Worm (Caenorhabditis elegans) whole organism, L1 larva: ENCODE measurements around the gene gst-39.

Source experiments
- C34B4.2 ChIP-seq: sonication (generic microtip); optimal IDR thresholded peaks from 2 replicates; lab custom pipeline; 2017; ENCODE audit warnings: mild to moderate bottlenecking, missing genetic modification characterization, missing compliant biosample characterization
- ama-1 ChIP-seq: fragments of 150-350 bp; optimal IDR thresholded peaks from 2 replicates; lab custom pipeline; 2014
- blmp-1 ChIP-seq: fragments of 150-350 bp; optimal IDR thresholded peaks from 2 replicates; lab custom pipeline; 2014; ENCODE audit warnings: missing biosample characterization, missing genetic modification characterization
- ceh-63 ChIP-seq: fragments of 200-800 bp; sonication (Bioruptor generic); optimal IDR thresholded peaks from 2 replicates; lab custom pipeline; 2018; ENCODE audit warnings: mild to moderate bottlenecking, missing genetic modification characterization, missing compliant biosample characterization
- ceh-8 ChIP-seq: fragments of 200-800 bp; sonication (Bioruptor generic); optimal IDR thresholded peaks from 2 replicates; lab custom pipeline; 2018; ENCODE audit warnings: mild to moderate bottlenecking, missing genetic modification characterization, moderate library complexity, missing compliant biosample characterization
- ceh-82 ChIP-seq, 3 experiments: fragments of 150-350 bp in 1 of 3; sonication (generic microtip) in 2 of 3; optimal IDR thresholded peaks; 2 replicates each; lab custom pipeline; 2014 to 2017; ENCODE audit warnings: missing biosample characterization in 3 of 3, missing genetic modification characterization in 3 of 3
- dsc-1 ChIP-seq: sonication (generic microtip); optimal IDR thresholded peaks from 2 replicates; lab custom pipeline; 2016; ENCODE audit warnings: mild to moderate bottlenecking, missing genetic modification characterization, missing compliant biosample characterization
- efl-1 ChIP-seq, 4 experiments: fragments of 150-350 bp; optimal IDR thresholded peaks in 3 of 4; peaks in 1 of 4; 1 replicate in 1 of 4; 2 replicates in 3 of 4; lab custom pipeline; 2014; ENCODE audit warnings: missing biosample characterization in 2 of 4, missing genetic modification characterization in 2 of 4, missing genetic modification reagents in 2 of 4
- egl-27 ChIP-seq, 2 experiments: fragments of 150-350 bp in 1 of 2; sonication (generic microtip); optimal IDR thresholded peaks; 3 replicates each; lab custom pipeline; 2017 to 2018; ENCODE audit warnings: missing biosample characterization in 2 of 2, missing genetic modification characterization in 2 of 2, missing genetic modification reagents in 2 of 2
- elt-2 ChIP-seq: sonication (generic microtip); optimal IDR thresholded peaks from 2 replicates; lab custom pipeline; 2016; ENCODE audit warnings: missing genetic modification characterization, mild to moderate bottlenecking, inconsistent platforms, missing compliant biosample characterization, missing genetic modification reagents
- fkh-10 ChIP-seq: sonication (generic microtip); optimal IDR thresholded peaks from 2 replicates; lab custom pipeline; 2017; ENCODE audit warnings: missing biosample characterization, missing genetic modification reagents, missing genetic modification characterization
- fkh-4 ChIP-seq: sonication (generic microtip); optimal IDR thresholded peaks from 2 replicates; lab custom pipeline; 2016; ENCODE audit warnings: missing compliant biosample characterization, missing genetic modification characterization, borderline replicate concordance
- hlh-4 ChIP-seq: sonication (generic microtip); optimal IDR thresholded peaks from 2 replicates; lab custom pipeline; 2016; ENCODE audit warnings: mild to moderate bottlenecking, missing genetic modification characterization, missing compliant biosample characterization
- hpl-2 ChIP-seq: fragments of 150-350 bp; optimal IDR thresholded peaks from 2 replicates; lab custom pipeline; 2014; ENCODE audit warnings: missing biosample characterization, missing genetic modification reagents, missing genetic modification characterization
- irx-1 ChIP-seq: sonication (generic microtip); optimal IDR thresholded peaks from 2 replicates; lab custom pipeline; 2016; ENCODE audit warnings: missing genetic modification characterization, missing compliant biosample characterization
- jun-1 ChIP-seq: fragments of 150-350 bp; optimal IDR thresholded peaks from 2 replicates; lab custom pipeline; 2014; ENCODE audit warnings: missing biosample characterization, missing genetic modification reagents, missing genetic modification characterization
- lin-13 ChIP-seq: fragments of 150-350 bp; optimal IDR thresholded peaks from 2 replicates; lab custom pipeline; 2014; ENCODE audit warnings: missing biosample characterization, missing genetic modification reagents, missing genetic modification characterization
- lin-14 ChIP-seq: fragments of 200-800 bp; sonication (Bioruptor generic); optimal IDR thresholded peaks from 2 replicates; lab custom pipeline; 2018; ENCODE audit warnings: mild to moderate bottlenecking, missing genetic modification characterization, moderate library complexity, missing compliant biosample characterization
- lin-15B ChIP-seq: fragments of 150-350 bp; sonication (generic microtip); optimal IDR thresholded peaks from 3 replicates; lab custom pipeline; 2014; ENCODE audit warnings: missing biosample characterization, missing genetic modification characterization
- lin-35 ChIP-seq, 2 experiments: fragments of 150-350 bp; optimal IDR thresholded peaks; 2 replicates each; lab custom pipeline; 2014; ENCODE audit warnings: missing biosample characterization in 2 of 2, missing genetic modification characterization in 2 of 2, missing genetic modification reagents in 2 of 2
- lin-39 ChIP-seq: fragments of 150-350 bp; optimal IDR thresholded peaks from 2 replicates; lab custom pipeline; 2014; ENCODE audit warnings: missing biosample characterization, missing genetic modification reagents, missing genetic modification characterization
- lir-3 ChIP-seq: sonication (generic microtip); optimal IDR thresholded peaks from 2 replicates; lab custom pipeline; 2016; ENCODE audit warnings: mild to moderate bottlenecking, missing genetic modification characterization, moderate library complexity, missing compliant biosample characterization; ENCODE audit not compliant: poor library complexity
- lsy-2 ChIP-seq, 2 experiments: fragments of 150-350 bp; optimal IDR thresholded peaks; 2 replicates each; lab custom pipeline; 2014; ENCODE audit warnings: missing biosample characterization in 2 of 2, missing genetic modification characterization in 2 of 2
- mef-2 ChIP-seq: fragments of 150-350 bp; optimal IDR thresholded peaks from 2 replicates; lab custom pipeline; 2014; ENCODE audit warnings: missing biosample characterization, missing genetic modification characterization
- mep-1 ChIP-seq: fragments of 150-350 bp; optimal IDR thresholded peaks from 2 replicates; lab custom pipeline; 2014; ENCODE audit warnings: missing biosample characterization, missing genetic modification characterization
- nhr-11 ChIP-seq: fragments of 150-350 bp; optimal IDR thresholded peaks from 2 replicates; lab custom pipeline; 2014; ENCODE audit warnings: missing biosample characterization, missing genetic modification characterization
- nhr-12 ChIP-seq: sonication (generic microtip); optimal IDR thresholded peaks from 2 replicates; lab custom pipeline; 2017; ENCODE audit warnings: missing biosample characterization, missing genetic modification characterization
- nhr-19 ChIP-seq: fragments of 200-800 bp; sonication (Bioruptor generic); conservative IDR thresholded peaks from 2 replicates; pipeline ENCODE4 v1.3.6; 2022; ENCODE audit warnings: missing genetic modification characterization, missing compliant biosample characterization
- nhr-20 ChIP-seq: sonication (generic microtip); optimal IDR thresholded peaks from 2 replicates; lab custom pipeline; 2016; ENCODE audit warnings: mild to moderate bottlenecking, missing genetic modification characterization, missing compliant biosample characterization
- nhr-28 ChIP-seq: fragments of 150-350 bp; optimal IDR thresholded peaks from 2 replicates; lab custom pipeline; 2014; ENCODE audit warnings: missing biosample characterization, missing genetic modification characterization
- nhr-77 ChIP-seq: fragments of 150-350 bp; optimal IDR thresholded peaks from 2 replicates; lab custom pipeline; 2014; ENCODE audit warnings: missing biosample characterization, missing genetic modification characterization
- nhr-85 ChIP-seq: sonication (generic microtip); peaks from one replicate; lab custom pipeline; 2016; ENCODE audit warnings: missing genetic modification characterization, inconsistent platforms, missing compliant biosample characterization
- nhr-90 ChIP-seq: sonication (generic microtip); optimal IDR thresholded peaks from 2 replicates; lab custom pipeline; 2016; ENCODE audit warnings: mild to moderate bottlenecking, missing genetic modification characterization, missing compliant biosample characterization; ENCODE audit not compliant: poor library complexity
- pax-3 ChIP-seq: fragments of 200-800 bp; sonication (Bioruptor generic); optimal IDR thresholded peaks from 2 replicates; lab custom pipeline; 2018; ENCODE audit warnings: mild to moderate bottlenecking, missing genetic modification characterization, moderate library complexity, missing compliant biosample characterization
- pqm-1 ChIP-seq: sonication (generic microtip); optimal IDR thresholded peaks from 3 replicates; lab custom pipeline; 2017; ENCODE audit warnings: missing biosample characterization, missing genetic modification characterization
- skn-1 ChIP-seq: fragments of 150-350 bp; optimal IDR thresholded peaks from 2 replicates; lab custom pipeline; 2014; ENCODE audit warnings: missing biosample characterization, missing genetic modification characterization
- snpc-4 ChIP-seq: fragments of 150-350 bp; optimal IDR thresholded peaks from 2 replicates; lab custom pipeline; 2014; ENCODE audit warnings: missing biosample characterization, missing genetic modification characterization
- snu-23 ChIP-seq: sonication (generic microtip); optimal IDR thresholded peaks from 2 replicates; lab custom pipeline; 2016; ENCODE audit warnings: missing genetic modification characterization, missing compliant biosample characterization
- sup-37 ChIP-seq: fragments of 200-800 bp; sonication (Bioruptor generic); optimal IDR thresholded peaks from 2 replicates; lab custom pipeline; 2018; ENCODE audit warnings: mild to moderate bottlenecking, missing genetic modification characterization, missing compliant biosample characterization
- tbx-2 ChIP-seq: sonication (generic microtip); optimal IDR thresholded peaks from 2 replicates; lab custom pipeline; 2016; ENCODE audit warnings: missing genetic modification characterization, missing compliant biosample characterization
- unc-30 ChIP-seq: sonication (generic microtip); optimal IDR thresholded peaks from 2 replicates; lab custom pipeline; 2017; ENCODE audit warnings: missing biosample characterization, missing genetic modification characterization
- unc-62 ChIP-seq: fragments of 150-350 bp; optimal IDR thresholded peaks from 2 replicates; lab custom pipeline; 2014; ENCODE audit warnings: missing biosample characterization, missing genetic modification reagents, missing genetic modification characterization
- unc-86 ChIP-seq: sonication (generic microtip); optimal IDR thresholded peaks from 2 replicates; lab custom pipeline; 2016; ENCODE audit warnings: missing genetic modification characterization, missing compliant biosample characterization
- unc-98 ChIP-seq: fragments of 200-800 bp; sonication (Bioruptor generic); IDR thresholded peaks from 2 replicates; pipeline ENCODE4 v1.3.6; 2022; ENCODE audit warnings: missing genetic modification characterization, missing compliant biosample characterization
- vab-15 ChIP-seq: sonication (generic microtip); optimal IDR thresholded peaks from 2 replicates; lab custom pipeline; 2017; ENCODE audit warnings: missing genotype, mild to moderate bottlenecking, missing genetic modification characterization, missing compliant biosample characterization
- xbp-1 ChIP-seq: sonication (generic microtip); optimal IDR thresholded peaks from 2 replicates; lab custom pipeline; 2016; ENCODE audit warnings: missing genetic modification characterization, missing compliant biosample characterization
- zip-4 ChIP-seq: fragments of 200-800 bp; sonication (Bioruptor generic); optimal IDR thresholded peaks from 2 replicates; lab custom pipeline; 2018; ENCODE audit warnings: mild to moderate bottlenecking, missing genetic modification characterization, moderate library complexity, missing compliant biosample characterization
- ztf-11 ChIP-seq, 2 experiments: sonication (generic microtip); optimal IDR thresholded peaks; 2 replicates each; lab custom pipeline; 2016 to 2017; ENCODE audit warnings: missing genetic modification characterization in 2 of 2, missing biosample characterization in 1 of 2, missing compliant biosample characterization in 1 of 2
- ztf-4 ChIP-seq: fragments of 150-350 bp; optimal IDR thresholded peaks from 2 replicates; lab custom pipeline; 2014; ENCODE audit warnings: missing biosample characterization, missing genetic modification characterization

gst-39 gene

ce11 chrII:15207562-15207961, 35.8 kb upstream of the gst-39 start:
- peak; percentile 37 for TF ChIP-seq elt-2
- no peak for TF ChIP-seq mep-1 (tag; lab: Kevin White, UChicago)
- TF ChIP-seq blmp-1 (tag; lab: Kevin White, UChicago), result peak; percentile 5
- TF ChIP-seq zip-4 (GFP tag; lab: Kevin White, UChicago), result no peak

ce11 chrII:15206234-15206633, 34.5 kb upstream of the gst-39 start:
- TF ChIP-seq blmp-1 (tag; lab: Kevin White, UChicago) (no peak), nhr-19 (GFP tag; lab: Robert Waterston, UW) (0 out of 2 replicates have a peak, but pooled peaks have one; percentile 4), nhr-77 (tag; lab: Kevin White, UChicago) (peak; percentile 60), efl-1 (optimal IDR thresholded peaks at IDR 0.05; lab: Kevin White, UChicago) (no peak), efl-1 (GFP tag; optimal IDR thresholded peaks at IDR 0.05 in 1 of 2; lab: Kevin White, UChicago) (peak in 1 of 2 experiments; percentile 87), irx-1 (tag; lab: Kevin White, UChicago) (no peak), lin-14 (GFP tag; lab: Kevin White, UChicago) (peak; percentile 17)

- TF ChIP-seq nhr-12 (tag; lab: Kevin White, UChicago) (no peak), dsc-1 (tag; lab: Kevin White, UChicago) (no peak), efl-1 (optimal IDR thresholded peaks at IDR 0.05; lab: Kevin White, UChicago) (peak; percentile 20 to 21), efl-1 (GFP tag; optimal IDR thresholded peaks at IDR 0.05 in 1 of 2; lab: Kevin White, UChicago) (peak; percentile 29), skn-1 (no peak), hpl-2 (GFP tag; lab: Kevin White, UChicago) (no peak), jun-1 (tag; lab: Kevin White, UChicago) (no peak), lin-35 (GFP tag; optimal IDR thresholded peaks at IDR 0.05; lab: Kevin White, UChicago) (peak; percentile 24 to 71), vab-15 (tag; lab: Kevin White, UChicago) (peak; percentile 62), ama-1 (lab: Kevin White, UChicago) (no peak), tbx-2 (tag; lab: Kevin White, UChicago) (peak; percentile 76), ztf-11 (tag; optimal IDR thresholded peaks at IDR 0.05; lab: Kevin White, UChicago) (no peak), unc-30 (tag; lab: Kevin White, UChicago) (no peak), nhr-11 (tag; lab: Kevin White, UChicago) (no peak), C34B4.2 (tag; lab: Kevin White, UChicago) (no peak), pax-3 (tag; lab: Kevin White, UChicago) (no peak), lir-3 (peak; percentile 76), sup-37 (no peak), unc-98 (no peak), mef-2 (no peak), ceh-8 (GFP tag; lab: Kevin White, UChicago) (no peak), xbp-1 (tag; lab: Kevin White, UChicago) (no peak), nhr-90 (tag; lab: Kevin White, UChicago) (peak; percentile 56), egl-27 (tag; optimal IDR thresholded peaks at IDR 0.05; lab: Kevin White, UChicago) (no peak), nhr-85 (tag; lab: Kevin White, UChicago) (peak; percentile 93), lsy-2 (tag; optimal IDR thresholded peaks at IDR 0.05; lab: Kevin White, UChicago) (peak; percentile 44 to 60), snu-23 (peak; percentile 84), lin-15B (tag; lab: Kevin White, UChicago) (no peak), nhr-28 (tag; lab: Kevin White, UChicago) (no peak), lin-13 (no peak), fkh-4 (tag; lab: Kevin White, UChicago) (no peak), ztf-4 (tag; lab: Kevin White, UChicago) (no peak), hlh-4 (tag; lab: Kevin White, UChicago) (no peak), ceh-82 (tag; optimal IDR thresholded peaks at IDR 0.05; lab: Kevin White, UChicago) (no peak), ceh-63 (no peak), lin-39 (tag; lab: Kevin White, UChicago) (no peak), nhr-20 (tag; lab: Kevin White, UChicago) (peak; percentile 80), unc-86 (tag; lab: Kevin White, UChicago) (no peak), fkh-10 (GFP tag; lab: Kevin White, UChicago) (no peak), pqm-1 (no peak), unc-62 (GFP tag; lab: Kevin White, UChicago) (no peak), snpc-4 (no peak)
Measured at ce11 chrII:15205346-15205745, 33.6 kb upstream of the gst-39 start.
